Worm (Caenorhabditis elegans): ENCODE measurements around the gene glr-7.

glr-7 gene

DNA sequence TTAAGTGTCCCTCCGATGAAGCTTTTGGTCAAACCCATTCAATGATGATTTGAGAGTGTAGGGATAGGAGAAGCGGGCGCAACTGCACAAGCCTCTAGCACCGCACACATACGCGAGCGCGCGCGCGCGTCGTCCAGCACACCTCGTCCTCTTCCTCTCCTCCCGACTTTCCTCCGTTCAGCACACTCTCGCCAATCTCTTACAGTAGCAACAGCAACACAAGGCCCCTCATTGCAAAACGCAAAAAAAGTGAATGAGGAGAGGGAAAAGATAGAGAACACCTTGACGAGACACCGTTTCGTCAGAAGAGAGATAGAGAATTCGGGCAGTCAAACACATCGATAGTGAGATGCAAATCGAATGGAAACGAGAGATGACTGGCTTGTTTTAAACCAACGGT, 12.8 kb upstream of the glr-7 start:
- no peak for TF ChIP-seq unc-62 (GFP tag; optimal IDR thresholded peaks at IDR 0.05)

DNA sequence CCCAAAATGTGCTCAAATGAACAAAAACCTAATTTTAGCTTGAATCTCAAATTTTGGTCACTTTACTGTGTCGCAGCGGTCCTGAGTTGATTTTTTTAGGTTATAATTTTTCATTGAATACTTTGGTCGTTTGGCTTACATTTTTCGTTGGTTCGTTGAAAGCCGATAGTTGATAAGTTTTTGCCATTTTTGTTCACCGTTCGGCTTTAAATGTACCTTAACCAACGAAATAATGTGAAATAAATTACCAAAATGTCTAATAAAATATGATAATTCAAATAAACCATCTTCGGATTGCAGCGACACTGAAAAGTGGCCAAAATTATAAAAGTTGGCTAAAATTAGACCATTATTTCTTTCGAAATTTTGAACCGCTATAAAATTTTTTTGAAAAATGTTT, 10.6 kb upstream of the glr-7 start:
- no peak for TF ChIP-seq unc-62 (GFP tag; optimal IDR thresholded peaks at IDR 0.05)

DNA sequence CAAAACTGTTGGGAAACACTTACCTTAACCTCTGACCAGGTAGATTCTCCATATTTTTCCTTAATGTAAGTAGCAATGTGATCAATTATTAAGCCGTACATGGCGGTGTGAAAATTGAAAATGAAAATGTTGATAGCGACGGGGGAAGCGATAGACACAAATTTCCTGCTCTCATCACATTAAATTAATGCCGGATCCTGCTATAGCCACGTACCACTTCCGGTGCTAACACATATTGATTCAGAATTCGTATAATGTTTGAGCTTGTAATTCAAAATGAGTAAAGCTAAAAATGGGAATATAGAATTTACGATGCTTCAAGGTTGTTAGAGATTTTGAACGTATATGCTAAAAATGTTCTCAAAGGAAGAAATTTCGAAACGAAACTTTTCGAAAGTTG, 7.7 kb upstream of the glr-7 start, which contains the start of gene gcy-31:
TSS of gene gcy-31 (minus strand) at position 101 of the 400 bp plus-strand sequence.
- no peak for TF ChIP-seq unc-62 (GFP tag; optimal IDR thresholded peaks at IDR 0.05)

DNA sequence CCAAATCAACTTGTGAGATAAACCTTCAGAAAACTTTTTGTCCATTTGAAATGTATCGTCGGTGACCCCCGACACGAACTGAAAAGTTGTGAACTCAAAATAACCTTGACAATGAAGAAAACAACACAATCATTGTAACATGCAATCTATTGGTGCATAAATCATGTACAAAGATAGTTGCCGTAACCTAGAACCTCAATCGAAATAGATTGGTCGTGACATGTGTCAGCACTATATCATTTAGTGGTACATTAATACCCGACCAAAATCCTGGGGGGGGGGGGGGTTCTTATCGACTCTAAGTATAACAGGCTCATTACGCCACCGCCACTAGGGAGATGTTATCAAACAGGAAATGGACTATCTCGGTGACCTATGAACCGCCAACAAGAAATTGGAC, 7.3 kb upstream of the glr-7 start:
- no peak for TF ChIP-seq unc-62 (GFP tag; optimal IDR thresholded peaks at IDR 0.05)

DNA sequence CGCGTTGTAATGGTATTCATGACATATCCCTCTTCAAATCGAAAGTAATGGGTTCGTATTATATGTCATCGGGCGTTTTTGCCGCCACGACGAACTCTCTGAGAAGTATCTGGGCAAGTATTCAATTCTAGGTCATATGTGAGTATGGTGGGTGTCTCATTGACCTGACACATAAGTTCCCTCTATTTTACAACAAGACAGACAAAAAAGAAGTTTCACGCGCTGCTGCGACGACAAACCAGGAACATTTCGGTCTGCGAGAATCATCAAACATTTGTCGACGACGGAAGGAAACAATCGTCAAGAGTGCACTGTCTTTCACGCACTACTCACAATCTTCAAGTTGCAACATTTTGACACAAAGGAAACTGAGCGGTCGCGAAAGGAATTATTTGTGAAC, 5.6 kb upstream of the glr-7 start:
- TF ChIP-seq unc-62 (GFP tag; optimal IDR thresholded peaks at IDR 0.05) = no peak

DNA sequence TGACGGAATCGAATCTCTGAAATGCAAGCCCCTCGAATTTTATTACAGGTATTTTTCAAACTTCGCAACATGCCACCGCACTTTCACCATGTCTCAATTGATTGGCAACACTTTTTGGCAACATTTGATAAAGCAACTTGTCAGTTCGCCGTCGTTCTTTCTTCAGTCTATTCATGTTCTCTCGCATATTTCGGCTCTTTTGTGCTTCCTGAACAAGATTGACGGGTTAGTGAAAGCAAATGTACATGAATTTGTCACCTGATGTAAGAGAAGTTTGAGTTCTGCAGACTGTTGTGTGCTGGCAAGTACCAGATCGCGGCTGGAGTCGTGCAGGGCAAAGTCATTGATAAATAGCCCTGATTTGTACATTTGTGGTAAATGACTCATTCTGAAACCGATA, 2.4 kb upstream of the glr-7 start:
- TF ChIP-seq unc-62 (GFP tag; optimal IDR thresholded peaks at IDR 0.05) = no peak

DNA sequence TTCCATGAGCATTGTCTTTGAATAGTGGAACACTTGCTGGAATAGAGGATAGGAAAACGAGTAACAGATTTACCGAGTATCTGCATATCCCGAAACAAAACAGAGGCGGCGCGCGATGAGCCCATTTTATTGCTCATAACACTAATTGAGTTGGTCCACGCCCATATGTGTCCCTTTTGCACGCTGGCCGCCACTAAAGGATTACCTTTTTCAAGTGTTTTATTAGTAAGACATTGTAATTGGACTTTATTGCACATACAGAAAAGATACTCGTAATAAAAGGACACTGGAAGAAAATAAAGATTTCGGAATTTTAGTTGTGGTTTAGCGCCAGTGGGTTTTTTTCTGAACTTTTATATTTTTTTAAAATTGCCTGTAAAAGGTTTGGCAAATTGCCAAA, 6.4 kb downstream of the glr-7 start, which contains the start of gene hlh-15:
TSS of gene hlh-15 (minus strand) at position 101 of the 400 bp plus-strand sequence.
- no peak for TF ChIP-seq unc-62 (GFP tag; optimal IDR thresholded peaks at IDR 0.05)

DNA sequence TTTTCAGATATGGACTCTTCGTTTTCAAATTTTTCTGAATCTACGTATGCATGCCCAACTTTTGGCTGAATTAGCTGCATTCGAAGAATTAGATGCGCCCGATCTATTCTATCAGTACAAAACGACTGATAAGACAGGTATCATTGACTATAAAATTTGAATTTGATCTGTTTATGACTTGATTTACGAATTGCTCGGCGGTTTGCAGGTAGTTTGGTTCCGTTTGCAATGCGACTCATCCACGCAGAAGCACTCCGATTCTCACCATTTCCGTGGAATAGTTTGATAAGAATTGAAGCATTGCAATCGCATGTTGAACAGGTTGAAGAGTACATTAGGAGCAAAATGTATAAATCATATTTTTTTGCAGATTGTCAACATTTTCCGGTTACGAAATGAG, 8.7 kb downstream of the glr-7 start:
- no peak for TF ChIP-seq unc-62 (GFP tag; optimal IDR thresholded peaks at IDR 0.05)

DNA sequence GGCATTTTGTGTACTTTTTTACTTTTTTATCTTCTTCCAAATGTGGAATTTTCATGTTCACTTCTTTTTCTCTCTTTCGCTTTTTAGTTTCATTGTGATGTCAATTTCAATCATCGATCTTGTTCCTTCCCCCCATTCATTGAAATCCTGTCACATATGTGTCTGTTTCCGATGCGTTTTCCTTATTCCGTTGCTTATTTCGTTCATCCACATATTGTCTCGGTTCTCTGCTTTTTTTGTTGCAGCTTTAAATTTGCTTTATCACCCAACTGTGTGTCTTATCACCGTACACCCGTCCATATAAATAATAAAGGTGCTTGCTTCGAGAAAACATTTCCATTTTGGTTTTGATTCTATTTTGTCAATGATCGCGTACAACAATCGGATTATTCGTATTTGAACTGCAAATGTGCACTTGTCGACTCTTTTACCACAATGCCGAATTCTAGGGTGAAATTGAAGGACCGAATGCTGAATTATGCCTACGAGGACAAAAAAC, 10.4 kb downstream of the glr-7 start, which contains the start of the genes C43H6.12 and trpp-12:
TSS of gene C43H6.12 (plus strand) at position 365 of the 499 bp plus-strand sequence.
TSS of gene trpp-12 (plus strand) at position 449 of the 499 bp plus-strand sequence.
- no peak for TF ChIP-seq unc-62 (GFP tag; optimal IDR thresholded peaks at IDR 0.05)

DNA sequence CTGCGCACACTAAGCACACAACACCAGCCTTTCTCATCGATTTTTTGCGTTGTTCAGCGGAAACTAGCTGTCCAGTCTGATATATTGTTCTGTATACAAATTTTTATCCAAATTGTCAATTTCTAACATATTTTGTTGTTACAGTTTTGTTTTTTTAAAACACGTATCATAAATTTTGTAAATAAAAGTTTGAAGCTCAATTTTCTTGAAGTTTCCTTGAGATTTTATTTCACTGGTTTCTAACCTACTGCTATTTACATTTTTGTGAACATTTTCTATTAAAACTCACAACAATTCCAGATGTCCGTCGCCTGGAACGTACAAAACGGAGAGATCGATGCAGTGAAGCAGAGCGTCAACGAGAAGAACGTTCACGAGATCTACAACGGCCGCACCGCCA, 12.5 kb downstream of the glr-7 start, which contains the start of gene mtpn-1:
TSS of gene mtpn-1 (plus strand) at position 301 of the 400 bp plus-strand sequence.
- TF ChIP-seq unc-62 (GFP tag; optimal IDR thresholded peaks at IDR 0.05) = no peak

DNA sequence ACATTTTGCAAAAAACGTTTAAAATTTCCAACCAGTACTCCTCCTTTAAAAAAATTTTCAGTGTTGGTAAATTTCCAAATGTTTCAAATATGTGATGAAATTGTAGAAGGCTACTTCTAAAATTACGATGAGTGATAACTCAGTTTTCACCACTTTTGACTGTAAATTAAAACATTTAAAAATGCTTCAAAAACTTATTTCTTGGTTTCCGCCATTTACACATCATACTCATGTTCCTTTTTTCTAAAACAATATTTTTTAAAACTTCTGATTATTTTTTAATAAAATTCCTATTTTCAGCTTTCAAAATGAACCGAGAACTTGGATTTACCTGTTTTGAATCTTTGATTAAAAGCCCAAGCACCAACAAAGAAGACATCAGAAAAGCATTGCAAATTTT, 16.0 kb downstream of the glr-7 start, which contains the start of gene C43H6.4:
TSS of gene C43H6.4 (plus strand) at position 301 of the 400 bp plus-strand sequence.
- TF ChIP-seq unc-62 (GFP tag; optimal IDR thresholded peaks at IDR 0.05) = no peak

DNA sequence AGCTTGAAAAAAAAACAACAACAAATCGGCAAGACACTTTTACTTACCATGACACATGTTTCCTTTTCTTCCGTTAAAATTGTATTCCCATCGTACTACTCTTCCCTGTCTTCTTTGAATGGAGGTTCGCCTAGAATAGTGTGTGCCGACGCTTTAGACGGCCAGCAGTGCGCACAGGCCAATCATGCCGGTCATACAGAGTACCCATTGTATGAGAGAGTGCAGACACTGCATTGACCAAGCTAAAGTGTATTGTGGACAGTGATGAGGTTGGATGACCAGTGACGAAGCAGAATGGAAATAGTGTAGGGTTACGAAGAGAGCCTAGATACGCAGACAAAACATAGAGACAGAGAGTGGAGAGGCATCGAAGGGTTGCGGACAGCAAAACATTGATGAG, 17.8 kb downstream of the glr-7 start, which contains the start of gene dhhc-9:
TSS of gene dhhc-9 (minus strand) at position 154 of the 400 bp plus-strand sequence.
- no peak for TF ChIP-seq unc-62 (GFP tag; optimal IDR thresholded peaks at IDR 0.05)

DNA sequence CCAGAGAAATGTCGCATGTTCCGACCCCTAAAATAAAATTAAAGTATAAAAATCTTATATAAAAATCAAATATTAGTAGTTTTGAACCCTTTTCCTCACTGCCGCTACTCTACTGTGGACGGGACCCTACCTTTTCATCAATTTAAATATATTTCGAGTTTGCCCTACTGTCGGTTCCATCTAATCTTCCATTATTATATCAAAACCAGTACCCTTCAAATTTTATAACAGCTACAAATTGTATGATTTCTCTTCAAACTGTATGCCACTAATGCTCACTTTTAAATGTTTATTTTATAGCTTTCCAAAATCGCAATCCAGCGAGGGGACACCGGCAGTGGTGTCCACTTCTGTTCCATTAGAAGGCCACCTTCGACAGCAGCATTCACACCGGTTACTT, 24.7 kb downstream of the glr-7 start, which contains the start of gene C43H6.6:
TSS of gene C43H6.6 (plus strand) at position 301 of the 400 bp plus-strand sequence.
- TF ChIP-seq unc-62 (GFP tag; optimal IDR thresholded peaks at IDR 0.05) = no peak

DNA sequence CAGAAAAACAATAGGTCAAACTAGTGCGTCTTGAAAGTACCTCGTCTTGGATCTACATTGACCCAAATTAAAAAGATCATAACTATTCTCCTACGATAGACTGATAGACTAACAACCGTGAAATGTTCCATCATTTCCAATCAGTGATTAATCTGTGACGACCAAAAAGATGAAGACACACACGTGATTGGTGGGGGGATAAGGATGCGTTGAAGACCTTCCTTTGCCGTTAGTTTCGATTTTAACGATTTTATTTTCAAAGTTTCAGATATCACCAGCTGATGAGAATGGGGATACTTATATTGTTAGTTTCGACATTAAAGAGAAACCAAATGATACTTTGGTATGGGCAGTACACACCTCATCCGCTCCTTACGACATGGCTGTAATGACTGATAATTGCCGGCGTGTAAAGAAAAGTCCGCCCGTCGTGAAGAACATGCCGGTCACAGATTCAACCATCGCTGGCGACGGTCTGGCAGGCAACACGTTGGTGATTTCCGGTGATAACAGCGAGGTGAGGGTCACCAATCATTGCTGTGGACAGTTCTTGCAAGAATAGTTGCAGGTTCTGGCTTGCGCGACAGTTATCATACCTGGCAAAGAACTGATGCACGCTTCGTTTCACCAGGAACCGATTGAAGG, 32.6 kb downstream of the glr-7 start:
- TF ChIP-seq unc-62 (GFP tag; optimal IDR thresholded peaks at IDR 0.05) = no peak

DNA sequence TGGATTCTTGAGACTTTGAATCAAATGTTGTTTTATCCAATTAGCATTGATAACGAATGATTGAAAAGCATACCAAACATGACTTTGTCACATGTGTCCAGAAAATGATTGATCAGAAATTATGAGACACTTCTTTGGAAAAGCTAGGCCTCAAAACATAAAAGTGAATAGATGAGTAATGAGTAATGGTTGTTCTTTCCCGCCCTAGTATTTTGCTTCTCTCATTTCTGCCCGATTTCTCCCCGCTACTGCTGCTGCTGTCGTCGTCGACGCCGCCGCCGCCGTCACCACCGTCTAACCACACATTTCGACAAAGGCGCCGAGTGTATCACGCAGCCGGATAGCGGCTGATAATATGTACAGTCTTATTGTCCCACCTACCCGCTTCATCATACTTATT, 34.2 kb downstream of the glr-7 start, which contains the start of gene F47G3.1:
TSS of gene F47G3.1 (plus strand) at position 301 of the 400 bp plus-strand sequence.
- TF ChIP-seq unc-62 (GFP tag; optimal IDR thresholded peaks at IDR 0.05) = no peak

DNA sequence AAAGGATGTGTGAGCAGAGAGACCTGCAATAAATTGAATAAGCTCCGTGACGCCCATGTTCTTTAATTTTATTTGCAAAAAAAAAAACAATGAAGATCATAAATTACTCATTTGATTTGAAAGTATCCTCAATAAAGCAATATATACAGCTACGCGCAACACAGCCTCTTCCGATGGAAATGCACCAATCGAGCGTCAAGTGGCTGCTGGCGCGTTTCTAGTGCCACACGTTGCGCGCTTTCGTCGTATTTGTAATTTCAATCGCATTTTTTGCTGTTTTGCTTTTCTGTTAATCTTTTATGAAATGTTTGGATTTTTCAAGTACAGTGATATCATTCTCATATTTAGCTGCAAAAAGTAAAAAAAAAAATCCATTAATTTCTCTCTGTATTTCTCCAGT, 37.5 kb downstream of the glr-7 start:
- TF ChIP-seq unc-62 (GFP tag; optimal IDR thresholded peaks at IDR 0.05) = no peak

DNA sequence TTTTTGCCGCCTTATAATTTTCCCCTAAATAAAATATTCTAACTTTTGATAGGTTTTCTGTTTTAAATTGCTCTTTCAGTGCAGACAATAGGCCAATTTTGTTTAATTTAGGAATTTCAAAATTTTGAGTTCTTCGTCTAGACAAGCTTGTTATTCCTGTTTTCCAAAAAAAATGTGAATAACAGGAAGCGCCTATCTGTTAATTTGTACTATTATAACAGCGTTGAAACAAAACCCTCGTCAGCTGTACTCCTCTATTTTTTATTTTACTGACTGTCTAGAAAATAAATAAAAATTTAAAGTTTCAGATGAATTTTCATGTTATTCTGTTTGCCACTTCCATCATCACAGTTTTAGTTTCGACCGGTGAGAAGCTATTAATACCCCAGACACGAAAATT, 38.4 kb downstream of the glr-7 start, which contains the start of gene F47G3.4:
TSS of gene F47G3.4 (plus strand) at position 301 of the 400 bp plus-strand sequence.
- TF ChIP-seq unc-62 (GFP tag; optimal IDR thresholded peaks at IDR 0.05) = no peak

Data from whole organism, dauer.